Fruit fly (Drosophila melanogaster): ENCODE results near the gene COX6AL2.

The COX6AL2 gene

dm6 chr3L:18914100-18914683 is at the start of gene COX6AL2:
Gene COX6AL2 (minus strand): TSS chr3L:18914150.
- TF ChIP-seq ttk (optimal IDR thresholded peaks at IDR 0.05) (no peak), Sin3A (optimal IDR thresholded peaks at IDR 0.05) (no peak), insv (optimal IDR thresholded peaks at IDR 0.05) (no peak)

- no peak for TF ChIP-seq Myc (optimal IDR thresholded peaks at IDR 0.05)
These were observed 43.1 kb upstream of the COX6AL2 start for dm6 chr3L:18957032-18957431.

- no peak for TF ChIP-seq ttk (optimal IDR thresholded peaks at IDR 0.05)
These were observed 38.4 kb upstream of the COX6AL2 start for dm6 chr3L:18952399-18952798.

dm6 chr3L:18950359-18950758 is 36.4 kb upstream of the COX6AL2 start, which contains the start of gene CG6836:
Gene CG6836 (plus strand): TSS chr3L:18950629.
- TF ChIP-seq ttk (optimal IDR thresholded peaks at IDR 0.05) = no peak
- TF ChIP-seq Sin3A (optimal IDR thresholded peaks at IDR 0.05) = no peak
- TF ChIP-seq h (optimal IDR thresholded peaks at IDR 0.05) = no peak
- no peak for TF ChIP-seq psq (optimal IDR thresholded peaks at IDR 0.05)
- TF ChIP-seq insv (optimal IDR thresholded peaks at IDR 0.05) = no peak
- TF ChIP-seq Myc (optimal IDR thresholded peaks at IDR 0.05) = no peak

- TF ChIP-seq Sin3A (optimal IDR thresholded peaks at IDR 0.05) (no peak), Myc (optimal IDR thresholded peaks at IDR 0.05) (no peak), psq (optimal IDR thresholded peaks at IDR 0.05) (no peak), insv (optimal IDR thresholded peaks at IDR 0.05) (no peak), h (optimal IDR thresholded peaks at IDR 0.05) (no peak), ttk (optimal IDR thresholded peaks at IDR 0.05) (no peak)
These were observed 35.2 kb upstream of the COX6AL2 start for dm6 chr3L:18949137-18949536.

dm6 chr3L:18946956-18947355 is 33.0 kb upstream of the COX6AL2 start:
- no peak for TF ChIP-seq h (optimal IDR thresholded peaks at IDR 0.05)
- TF ChIP-seq Myc (optimal IDR thresholded peaks at IDR 0.05) = no peak
- TF ChIP-seq ttk (optimal IDR thresholded peaks at IDR 0.05) = no peak
- no peak for TF ChIP-seq insv (optimal IDR thresholded peaks at IDR 0.05)
- TF ChIP-seq Sin3A (optimal IDR thresholded peaks at IDR 0.05) = no peak
- TF ChIP-seq psq (optimal IDR thresholded peaks at IDR 0.05) = no peak

dm6 chr3L:18945938-18946337 is 32.0 kb upstream of the COX6AL2 start, which contains the start of gene CG32204:
Gene CG32204 (minus strand): TSS chr3L:18946038.
- no peak for TF ChIP-seq Sin3A (optimal IDR thresholded peaks at IDR 0.05)
- TF ChIP-seq ttk (optimal IDR thresholded peaks at IDR 0.05) = no peak
- no peak for TF ChIP-seq h (optimal IDR thresholded peaks at IDR 0.05)
- no peak for TF ChIP-seq Myc (optimal IDR thresholded peaks at IDR 0.05)
- no peak for TF ChIP-seq psq (optimal IDR thresholded peaks at IDR 0.05)
- no peak for TF ChIP-seq insv (optimal IDR thresholded peaks at IDR 0.05)

- no peak for TF ChIP-seq insv (optimal IDR thresholded peaks at IDR 0.05)
- no peak for TF ChIP-seq psq (optimal IDR thresholded peaks at IDR 0.05)
- no peak for TF ChIP-seq Myc (optimal IDR thresholded peaks at IDR 0.05)
- TF ChIP-seq ttk (optimal IDR thresholded peaks at IDR 0.05) = no peak
- no peak for TF ChIP-seq h (optimal IDR thresholded peaks at IDR 0.05)
- no peak for TF ChIP-seq Sin3A (optimal IDR thresholded peaks at IDR 0.05)
These were observed 10.8 kb upstream of the COX6AL2 start, which contains the start of gene CG43049 for dm6 chr3L:18924790-18925189. Gene CG43049 (plus strand): TSS chr3L:18925090.

- TF ChIP-seq ttk (optimal IDR thresholded peaks at IDR 0.05) (no peak), psq (optimal IDR thresholded peaks at IDR 0.05) (no peak), h (optimal IDR thresholded peaks at IDR 0.05) (no peak), insv (optimal IDR thresholded peaks at IDR 0.05) (no peak), Sin3A (optimal IDR thresholded peaks at IDR 0.05) (no peak), Myc (optimal IDR thresholded peaks at IDR 0.05) (no peak)
These were observed 8.1 kb upstream of the COX6AL2 start, which contains the start of gene CG3819 for dm6 chr3L:18922086-18922485. Gene CG3819 (minus strand): TSS chr3L:18922108.

dm6 chr3L:18920219-18920618 is 6.3 kb upstream of the COX6AL2 start, which contains the start of gene CG18223:
Gene CG18223 (minus strand): TSS chr3L:18920319.
- TF ChIP-seq ttk (optimal IDR thresholded peaks at IDR 0.05) = no peak
- TF ChIP-seq h (optimal IDR thresholded peaks at IDR 0.05) = no peak
- TF ChIP-seq insv (optimal IDR thresholded peaks at IDR 0.05) = no peak
- TF ChIP-seq psq (optimal IDR thresholded peaks at IDR 0.05) = no peak
- TF ChIP-seq Myc (optimal IDR thresholded peaks at IDR 0.05) = no peak
- TF ChIP-seq Sin3A (optimal IDR thresholded peaks at IDR 0.05) = no peak

dm6 chr3L:18917281-18917680 is 3.3 kb upstream of the COX6AL2 start, which contains the start of gene CG6839:
Gene CG6839 (plus strand): TSS chr3L:18917581.
- TF ChIP-seq insv (optimal IDR thresholded peaks at IDR 0.05) (no peak), ttk (optimal IDR thresholded peaks at IDR 0.05) (no peak), h (optimal IDR thresholded peaks at IDR 0.05) (no peak), psq (optimal IDR thresholded peaks at IDR 0.05) (no peak), Myc (optimal IDR thresholded peaks at IDR 0.05) (no peak), Sin3A (optimal IDR thresholded peaks at IDR 0.05) (no peak)

dm6 chr3L:18916466-18916865 is 2.5 kb upstream of the COX6AL2 start:
- TF ChIP-seq Myc (optimal IDR thresholded peaks at IDR 0.05) (no peak), Sin3A (optimal IDR thresholded peaks at IDR 0.05) (no peak), psq (optimal IDR thresholded peaks at IDR 0.05) (no peak), h (optimal IDR thresholded peaks at IDR 0.05) (no peak)

dm6 chr3L:18911082-18911481 is 2.9 kb downstream of the COX6AL2 start, which contains the start of gene Ir75d:
Gene Ir75d (minus strand): TSS chr3L:18911182.
- TF ChIP-seq Myc (optimal IDR thresholded peaks at IDR 0.05) (no peak), psq (optimal IDR thresholded peaks at IDR 0.05) (no peak), ttk (optimal IDR thresholded peaks at IDR 0.05) (no peak), insv (optimal IDR thresholded peaks at IDR 0.05) (no peak), h (optimal IDR thresholded peaks at IDR 0.05) (no peak), Sin3A (optimal IDR thresholded peaks at IDR 0.05) (no peak)
